Worm (Caenorhabditis elegans) whole organism, late embryonic: ENCODE results near the gene C49F8.1.

Experiments
- C08G9.2 ChIP-seq: sonication (generic microtip); optimal IDR thresholded peaks from 2 replicates; lab custom pipeline; 2016; ENCODE audit warnings: mild to moderate bottlenecking, missing genetic modification characterization, moderate library complexity, missing compliant biosample characterization
- F13H6.1 ChIP-seq: sonication (generic microtip); optimal IDR thresholded peaks from 2 replicates; lab custom pipeline; 2016; ENCODE audit warnings: missing genetic modification characterization, missing compliant biosample characterization
- K09A11.1 ChIP-seq: sonication (generic microtip); optimal IDR thresholded peaks from 2 replicates; lab custom pipeline; 2017; ENCODE audit warnings: antibody characterized with exemption, mild to moderate bottlenecking, missing genetic modification characterization, missing compliant biosample characterization; ENCODE audit not compliant: insufficient read depth
- T23F11.4 ChIP-seq: fragments of 200-800 bp; sonication (Bioruptor generic); optimal IDR thresholded peaks from 2 replicates; lab custom pipeline; 2018; ENCODE audit warnings: mild to moderate bottlenecking, missing genetic modification characterization, missing compliant biosample characterization
- ceh-18 ChIP-seq: sonication (generic microtip); optimal IDR thresholded peaks from 2 replicates; lab custom pipeline; 2016; ENCODE audit warnings: missing genetic modification characterization, missing compliant biosample characterization
- ceh-2 ChIP-seq: sonication (generic microtip); optimal IDR thresholded peaks from 2 replicates; lab custom pipeline; 2016; ENCODE audit warnings: missing genotype, missing genetic modification characterization, missing compliant biosample characterization
- ceh-24 ChIP-seq: sonication (generic microtip); optimal IDR thresholded peaks from 2 replicates; lab custom pipeline; 2016; ENCODE audit warnings: mild to moderate bottlenecking, missing genetic modification characterization, missing compliant biosample characterization
- ceh-48 ChIP-seq: sonication (generic microtip); optimal IDR thresholded peaks from 2 replicates; lab custom pipeline; 2016; ENCODE audit warnings: missing genetic modification characterization, inconsistent platforms, missing compliant biosample characterization
- ceh-9 ChIP-seq: sonication (generic microtip); optimal IDR thresholded peaks from 2 replicates; lab custom pipeline; 2016; ENCODE audit warnings: mild to moderate bottlenecking, missing genetic modification characterization, inconsistent platforms, missing compliant biosample characterization
- che-1 ChIP-seq: sonication (generic microtip); optimal IDR thresholded peaks from 2 replicates; lab custom pipeline; 2016; ENCODE audit warnings: mild to moderate bottlenecking, missing genetic modification characterization, missing compliant biosample characterization
- elt-2 ChIP-seq: sonication (generic microtip); optimal IDR thresholded peaks from 2 replicates; lab custom pipeline; 2016; ENCODE audit warnings: missing genetic modification reagents, missing genetic modification characterization, missing compliant biosample characterization
- fkh-10 ChIP-seq: fragments of 150-350 bp; optimal IDR thresholded peaks from 2 replicates; lab custom pipeline; 2014; ENCODE audit warnings: missing biosample characterization, missing genetic modification reagents, missing genetic modification characterization
- fkh-6 ChIP-seq: sonication (generic microtip); optimal IDR thresholded peaks from 2 replicates; lab custom pipeline; 2016; ENCODE audit warnings: missing genetic modification characterization, missing compliant biosample characterization
- hlh-15 ChIP-seq: sonication (generic microtip); optimal IDR thresholded peaks from 2 replicates; lab custom pipeline; 2016; ENCODE audit warnings: missing genetic modification characterization, missing compliant biosample characterization
- hlh-30 ChIP-seq: sonication (generic microtip); optimal IDR thresholded peaks from 2 replicates; lab custom pipeline; 2017; ENCODE audit warnings: antibody characterized with exemption, missing genetic modification characterization, missing compliant biosample characterization; ENCODE audit not compliant: insufficient read depth
- hlh-6 ChIP-seq: sonication (generic microtip); optimal IDR thresholded peaks from 2 replicates; lab custom pipeline; 2016; ENCODE audit warnings: missing genotype, missing genetic modification characterization, missing compliant biosample characterization
- hlh-8 ChIP-seq: sonication (generic microtip); optimal IDR thresholded peaks from 2 replicates; lab custom pipeline; 2016; ENCODE audit warnings: missing genotype, missing genetic modification characterization, missing compliant biosample characterization
- lim-6 ChIP-seq: sonication (generic microtip); optimal IDR thresholded peaks from 2 replicates; lab custom pipeline; 2016; ENCODE audit warnings: missing genetic modification characterization, missing compliant biosample characterization
- lin-11 ChIP-seq: fragments of 200-800 bp; sonication (Bioruptor generic); optimal IDR thresholded peaks from 2 replicates; lab custom pipeline; 2018; ENCODE audit warnings: mild to moderate bottlenecking, missing genetic modification characterization, missing compliant biosample characterization
- nfya-1 ChIP-seq: sonication (generic microtip); optimal IDR thresholded peaks from 2 replicates; lab custom pipeline; 2017; ENCODE audit warnings: missing genetic modification characterization, mild to moderate bottlenecking, missing compliant biosample characterization, antibody characterized with exemption, moderate library complexity
- nhr-232 ChIP-seq: sonication (generic microtip); optimal IDR thresholded peaks from 2 replicates; lab custom pipeline; 2016; ENCODE audit warnings: missing genetic modification characterization, missing compliant biosample characterization
- pag-3 ChIP-seq: sonication (generic microtip); optimal IDR thresholded peaks from 2 replicates; lab custom pipeline; 2016; ENCODE audit warnings: missing compliant biosample characterization, missing genetic modification characterization, borderline replicate concordance
- pat-9 ChIP-seq: fragments of 200-800 bp; sonication (Bioruptor generic); optimal IDR thresholded peaks from 2 replicates; lab custom pipeline; 2018; ENCODE audit warnings: mild to moderate bottlenecking, missing genetic modification characterization, moderate library complexity, missing compliant biosample characterization
- pha-2 ChIP-seq: sonication (generic microtip); optimal IDR thresholded peaks from 2 replicates; lab custom pipeline; 2017; ENCODE audit warnings: mild to moderate bottlenecking, missing genetic modification characterization, missing compliant biosample characterization
- pqm-1 ChIP-seq: sonication (generic microtip); optimal IDR thresholded peaks from 2 replicates; lab custom pipeline; 2016; ENCODE audit warnings: missing genetic modification characterization, missing compliant biosample characterization
- ref-2 ChIP-seq: sonication (generic microtip); optimal IDR thresholded peaks from 2 replicates; lab custom pipeline; 2016; ENCODE audit warnings: missing genetic modification characterization, missing compliant biosample characterization
- rnt-1 ChIP-seq: sonication (generic microtip); optimal IDR thresholded peaks from 2 replicates; lab custom pipeline; 2016; ENCODE audit warnings: missing genetic modification characterization, missing compliant biosample characterization
- sox-2 ChIP-seq: fragments of 200-800 bp; sonication (Bioruptor generic); IDR thresholded peaks from 2 replicates; pipeline ENCODE4 v1.3.6; 2022; ENCODE audit warnings: missing genetic modification reagents, missing genetic modification characterization, missing compliant biosample characterization
- syd-9 ChIP-seq: sonication (generic microtip); optimal IDR thresholded peaks from 2 replicates; lab custom pipeline; 2016; ENCODE audit warnings: mild to moderate bottlenecking, missing genetic modification characterization, moderate library complexity, missing compliant biosample characterization
- ttx-3 ChIP-seq: sonication (generic microtip); optimal IDR thresholded peaks from 2 replicates; lab custom pipeline; 2016; ENCODE audit warnings: missing genetic modification reagents, missing genetic modification characterization, missing compliant biosample characterization
- unc-86 ChIP-seq: sonication (generic microtip); optimal IDR thresholded peaks from 2 replicates; lab custom pipeline; 2016; ENCODE audit warnings: missing genetic modification characterization, missing compliant biosample characterization
- ztf-16 ChIP-seq: sonication (generic microtip); optimal IDR thresholded peaks from 2 replicates; lab custom pipeline; 2017; ENCODE audit warnings: missing genetic modification characterization, missing compliant biosample characterization

C49F8.1 gene

DNA sequence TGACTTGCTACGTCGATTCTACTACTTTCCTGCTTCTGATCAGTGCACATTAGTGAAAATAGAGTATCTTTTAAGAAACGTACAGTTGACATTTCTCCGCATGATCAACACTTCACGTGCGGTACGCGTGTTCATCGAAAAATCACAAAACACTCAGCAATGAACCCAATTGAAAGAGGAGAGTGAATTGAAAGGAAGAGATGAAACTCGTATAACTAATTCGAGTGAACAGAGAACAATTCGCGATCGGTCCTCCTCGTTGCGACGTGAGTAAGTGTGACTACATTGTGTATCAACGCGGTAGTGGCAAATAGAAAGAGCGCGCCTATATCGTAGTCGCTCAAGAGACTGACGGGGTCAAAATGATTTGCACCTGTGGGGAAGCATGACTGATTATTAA, 11.3 kb downstream of the C49F8.1 start:
- no peak for TF ChIP-seq T23F11.4
- no peak for TF ChIP-seq unc-86
- no peak for TF ChIP-seq ttx-3 (tag; lab: Kevin White, UChicago)
- no peak for TF ChIP-seq fkh-10
- TF ChIP-seq ceh-48 (tag; lab: Kevin White, UChicago) = no peak
- TF ChIP-seq elt-2 = no peak
- no peak for TF ChIP-seq ceh-2 (tag; lab: Kevin White, UChicago)
- TF ChIP-seq, all 69 proteins: peak for 0

DNA sequence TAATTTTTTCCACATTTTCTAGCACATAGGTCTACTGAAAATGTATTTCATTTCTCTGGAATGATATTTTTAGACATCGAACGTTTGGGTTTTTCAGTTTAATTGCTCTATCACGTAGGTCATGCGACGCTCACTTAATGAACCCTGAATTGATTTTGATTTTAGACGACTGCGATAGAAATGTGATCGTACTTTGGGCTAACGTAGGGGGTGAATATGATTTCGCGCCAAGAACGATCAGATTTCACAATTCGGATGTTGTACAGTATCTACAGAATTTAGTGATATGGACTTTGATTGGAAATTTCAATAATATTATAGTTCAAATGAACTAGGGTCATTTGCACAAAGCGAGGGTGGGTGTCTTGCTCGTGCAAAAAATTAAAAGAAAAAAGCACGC, 12.6 kb downstream of the C49F8.1 start:
- TF ChIP-seq pat-9 (tag; lab: Kevin White, UChicago) (no peak), hlh-6 (no peak), ceh-9 (tag; lab: Kevin White, UChicago) (no peak), hlh-8 (tag; lab: Kevin White, UChicago) (no peak), K09A11.1 (no peak), ztf-16 (tag; lab: Kevin White, UChicago) (no peak), hlh-15 (tag; lab: Kevin White, UChicago) (no peak), T23F11.4 (no peak), pqm-1 (tag; lab: Kevin White, UChicago) (no peak), ttx-3 (tag; lab: Kevin White, UChicago) (no peak), lin-11 (tag; lab: Kevin White, UChicago) (no peak), pha-2 (tag; lab: Kevin White, UChicago) (no peak), fkh-6 (tag; lab: Kevin White, UChicago) (no peak), sox-2 (no peak), unc-86 (no peak), nfya-1 (no peak), syd-9 (tag; lab: Kevin White, UChicago) (no peak)

DNA sequence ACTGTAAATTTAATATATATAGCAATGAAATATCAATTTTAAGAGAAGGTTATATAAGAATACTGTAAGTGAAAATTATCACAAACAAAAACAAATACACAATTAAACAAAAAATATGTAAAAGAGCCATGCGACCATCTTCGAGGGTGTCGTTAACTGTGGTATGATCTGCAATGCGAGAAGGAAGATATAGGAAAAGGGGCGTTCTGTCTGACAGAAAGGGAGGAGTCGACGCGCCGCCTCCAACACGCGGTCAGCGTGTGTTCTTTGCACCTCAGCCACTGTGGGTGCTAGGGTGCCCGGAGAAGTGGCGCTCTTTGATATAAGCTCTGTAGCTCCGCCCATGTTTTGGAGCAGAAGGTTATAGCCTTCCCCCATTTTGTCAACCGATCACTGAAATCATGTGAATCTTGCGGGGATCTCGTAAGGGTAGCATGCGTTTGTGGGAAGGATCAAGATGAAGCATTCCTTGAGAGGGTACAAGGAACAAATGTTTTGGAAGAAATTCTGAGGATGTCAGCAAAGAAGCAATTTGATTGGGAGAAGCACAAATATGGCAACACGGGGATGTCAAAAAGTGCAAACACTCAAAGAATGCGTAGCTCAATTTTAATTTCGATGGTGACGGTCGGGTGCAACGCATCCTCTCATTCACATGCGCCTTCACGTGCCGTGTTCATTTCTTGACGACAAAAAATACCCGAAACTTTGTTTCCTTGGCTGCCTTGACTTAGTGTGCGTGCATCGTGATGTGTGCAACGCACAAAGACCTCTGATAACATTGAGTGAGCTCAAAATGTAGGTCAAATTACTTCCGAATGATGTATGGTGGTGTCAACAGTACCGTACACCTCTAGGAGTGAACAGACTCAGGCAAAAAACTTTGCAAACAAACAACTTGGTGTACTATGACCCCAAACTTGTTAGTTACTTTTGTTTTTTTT, 13.7 kb downstream of the C49F8.1 start, which contains the start of gene mxl-3:
Gene mxl-3, minus strand, starts transcription at position 1 of the 944 bp plus-strand sequence.
- TF ChIP-seq C08G9.2 (tag; lab: Kevin White, UChicago) = peak; percentile 2
- no peak for TF ChIP-seq lim-6
- peak; percentile 11 for TF ChIP-seq ceh-18

DNA sequence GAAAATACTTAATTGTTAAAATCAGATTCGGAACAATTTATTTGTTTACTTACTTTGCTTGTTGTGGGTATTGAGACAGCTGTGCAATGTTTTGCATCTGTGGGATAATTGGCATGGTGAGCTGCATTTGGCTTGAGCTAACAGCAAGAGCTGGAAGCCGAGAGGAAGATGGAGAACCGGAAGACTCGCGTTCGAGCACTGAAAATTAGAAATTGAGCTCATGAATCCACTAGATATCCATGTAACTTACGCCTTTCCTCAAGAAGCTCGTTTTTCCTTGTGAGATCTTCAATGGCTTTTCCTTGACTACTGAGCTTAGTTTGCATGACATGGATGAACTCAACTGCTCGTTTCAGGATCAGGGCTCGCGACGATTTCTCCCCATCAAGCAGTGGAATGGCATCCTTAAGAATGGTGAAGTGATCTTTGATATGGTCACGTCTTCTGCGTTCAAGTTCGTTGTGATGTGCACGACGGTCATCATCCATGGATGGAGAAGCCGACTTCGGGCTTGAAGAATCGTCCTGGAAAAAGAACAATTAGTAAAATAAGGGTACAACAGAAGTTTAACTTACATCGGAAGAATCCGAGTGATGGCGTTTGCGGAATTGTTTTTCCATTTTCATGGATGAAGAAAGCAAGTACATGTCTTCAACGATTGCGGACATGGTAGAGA, 14.5 kb downstream of the C49F8.1 start:
- no peak for TF ChIP-seq ttx-3 (tag; lab: Kevin White, UChicago)
- TF ChIP-seq hlh-30 (tag; lab: Kevin White, UChicago) = no peak
- TF ChIP-seq F13H6.1 = no peak
- TF ChIP-seq C08G9.2 (tag; lab: Kevin White, UChicago) = no peak
- no peak for TF ChIP-seq pag-3 (tag; lab: Kevin White, UChicago)
- TF ChIP-seq nhr-232 (tag; lab: Kevin White, UChicago) = no peak
- no peak for TF ChIP-seq pqm-1 (tag; lab: Kevin White, UChicago)
- no peak for TF ChIP-seq ceh-24 (tag; lab: Kevin White, UChicago)
- TF ChIP-seq rnt-1 = no peak
- no peak for TF ChIP-seq che-1 (tag; lab: Kevin White, UChicago)
- no peak for TF ChIP-seq ref-2 (tag; lab: Kevin White, UChicago)
